Fruit fly (Drosophila melanogaster) whole organism, adult: Measurements from ENCODE around the gene CG3515.

Experiments used
- CG11617 ChIP-seq: fragments of 200-800 bp; sonication (Bioruptor generic); optimal IDR thresholded peaks from 2 replicates; lab custom pipeline; 2017; ENCODE audit warnings: mild to moderate bottlenecking, missing biosample characterization, missing genetic modification reagents, missing genetic modification characterization
- CG12768 ChIP-seq: fragments of 200-800 bp; sonication (Bioruptor generic); optimal IDR thresholded peaks from 2 replicates; lab custom pipeline; 2017; ENCODE audit warnings: missing biosample characterization, missing genetic modification characterization, mild to moderate bottlenecking, moderate library complexity, missing genetic modification reagents
- CG14711 ChIP-seq: fragments of 200-800 bp; sonication (Bioruptor generic); optimal IDR thresholded peaks from 2 replicates; lab custom pipeline; 2018; ENCODE audit warnings: missing biosample characterization, mild to moderate bottlenecking, missing genetic modification characterization, moderate library complexity
- CG1620 ChIP-seq: fragments of 200-800 bp; sonication (Bioruptor generic); optimal IDR thresholded peaks from 2 replicates; lab custom pipeline; 2016; ENCODE audit warnings: missing biosample characterization, missing genetic modification characterization
- CG33017 ChIP-seq: fragments of 200-800 bp; sonication (Bioruptor generic); optimal IDR thresholded peaks from 2 replicates; lab custom pipeline; 2018; ENCODE audit warnings: missing biosample characterization, mild to moderate bottlenecking, missing genetic modification characterization, moderate library complexity
- CG5204 ChIP-seq: fragments of 200-800 bp; sonication (Bioruptor generic); optimal IDR thresholded peaks from 2 replicates; lab custom pipeline; 2016; ENCODE audit warnings: missing biosample characterization, missing genetic modification characterization
- CG7045 ChIP-seq: fragments of 200-800 bp; sonication (Bioruptor generic); optimal IDR thresholded peaks from 2 replicates; lab custom pipeline; 2017; ENCODE audit warnings: missing biosample characterization, mild to moderate bottlenecking, missing genetic modification characterization
- CG7101 ChIP-seq: fragments of 200-800 bp; sonication (Bioruptor generic); optimal IDR thresholded peaks from 2 replicates; lab custom pipeline; 2018; ENCODE audit warnings: missing biosample characterization, mild to moderate bottlenecking, missing genetic modification characterization, moderate library complexity
- Clk ChIP-seq: fragments of 200-800 bp; sonication (Bioruptor generic); optimal IDR thresholded peaks from 2 replicates; lab custom pipeline; 2017; ENCODE audit warnings: missing biosample characterization, missing genetic modification characterization
- Crg-1 ChIP-seq: fragments of 200-800 bp; sonication (Bioruptor generic); optimal IDR thresholded peaks from 2 replicates; lab custom pipeline; 2016; ENCODE audit warnings: missing biosample characterization, missing genetic modification characterization
- Hr96 ChIP-seq: fragments of 200-800 bp; sonication (Bioruptor generic); optimal IDR thresholded peaks from 2 replicates; lab custom pipeline; 2016; ENCODE audit warnings: missing biosample characterization, missing genetic modification characterization
- Mnt ChIP-seq: fragments of 200-800 bp; sonication (Bioruptor generic); optimal IDR thresholded peaks from 2 replicates; lab custom pipeline; 2016; ENCODE audit warnings: missing biosample characterization, mild to moderate bottlenecking, missing genetic modification characterization
- bab1 ChIP-seq: fragments of 200-800 bp; sonication (Bioruptor generic); optimal IDR thresholded peaks from 3 replicates; lab custom pipeline; 2019; ENCODE audit warnings: missing biosample characterization, mild to moderate bottlenecking, missing genetic modification characterization, moderate library complexity
- cic ChIP-seq: fragments of 200-800 bp; sonication (Bioruptor generic); optimal IDR thresholded peaks from 2 replicates; lab custom pipeline; 2017; ENCODE audit warnings: missing biosample characterization, mild to moderate bottlenecking, missing genetic modification characterization, moderate library complexity
- cnc ChIP-seq, 2 experiments: fragments of >200 bp; optimal IDR thresholded peaks; 2 replicates each; lab custom pipeline; 2017
- kay ChIP-seq: fragments of 200-800 bp; sonication (Bioruptor generic); peaks from one replicate; lab custom pipeline; 2016; ENCODE audit warnings: missing biosample characterization, missing genetic modification characterization, borderline replicate concordance
- ovo ChIP-seq: fragments of 200-800 bp; sonication (Bioruptor generic); optimal IDR thresholded peaks from 2 replicates; lab custom pipeline; 2016; ENCODE audit warnings: missing biosample characterization, missing genetic modification characterization
- pad ChIP-seq: fragments of 200-800 bp; sonication (Bioruptor generic); optimal IDR thresholded peaks from 3 replicates; lab custom pipeline; 2017; ENCODE audit warnings: missing biosample characterization, missing genetic modification characterization, mild to moderate bottlenecking, moderate library complexity, missing genetic modification reagents
- tj ChIP-seq: fragments of 200-800 bp; sonication (Bioruptor generic); optimal IDR thresholded peaks from 3 replicates; lab custom pipeline; 2017; ENCODE audit warnings: missing biosample characterization, mild to moderate bottlenecking, missing genetic modification characterization, moderate library complexity

CG3515 gene

DNA sequence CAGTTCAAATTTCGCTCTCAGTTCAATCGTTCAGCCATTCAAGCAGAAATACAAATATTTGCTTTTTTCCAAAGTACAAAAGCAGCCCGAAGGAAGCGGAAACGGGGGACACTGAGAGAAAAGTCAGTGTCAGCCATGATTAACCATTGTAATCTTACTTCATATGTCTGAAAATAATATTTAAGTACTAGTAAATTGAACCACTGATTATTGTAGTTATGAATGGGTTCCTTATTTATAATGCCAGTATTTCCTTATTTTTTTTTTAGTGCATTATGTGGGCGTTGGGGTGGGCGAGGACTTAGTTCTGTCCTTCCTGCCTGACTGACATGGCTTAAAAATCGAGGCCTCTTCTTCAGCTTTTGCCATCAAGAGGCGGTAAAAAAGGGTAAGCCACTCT, 50.8 kb downstream of the CG3515 start:
- TF ChIP-seq pad (GFP tag; lab: Kevin White, UChicago): no peak
- no peak for TF ChIP-seq CG12768 (GFP tag; lab: Kevin White, UChicago)
- no peak for TF ChIP-seq tj (GFP tag; lab: Kevin White, UChicago)
- TF ChIP-seq CG7101 (tag; lab: Kevin White, UChicago): no peak
- TF ChIP-seq CG1620 (GFP tag; lab: Kevin White, UChicago): no peak
- TF ChIP-seq CG14711 (tag; lab: Kevin White, UChicago): no peak
- no peak for TF ChIP-seq Clk (GFP tag; lab: Kevin White, UChicago)
- no peak for TF ChIP-seq CG5204
- TF ChIP-seq ovo: no peak
- no peak for TF ChIP-seq cnc (optimal IDR thresholded peaks at IDR 0.05; lab: Kevin White, UChicago)
- TF ChIP-seq Crg-1 (GFP tag; lab: Kevin White, UChicago): no peak
- no peak for TF ChIP-seq cic
- no peak for TF ChIP-seq bab1 (GFP tag; lab: Kevin White, UChicago)
- TF ChIP-seq Mnt: no peak
- no peak for TF ChIP-seq kay (GFP tag; lab: Kevin White, UChicago)
- no peak for TF ChIP-seq CG11617 (GFP tag; lab: Kevin White, UChicago)
- no peak for TF ChIP-seq CG33017 (tag; lab: Kevin White, UChicago)
- no peak for TF ChIP-seq Hr96 (GFP tag; lab: Kevin White, UChicago)
- no peak for TF ChIP-seq CG7045 (GFP tag; lab: Kevin White, UChicago)
